Worm (Caenorhabditis elegans) whole organism, young adult: ENCODE measurements around the gene F44E7.7.

Source experiments
- C06A6.2 ChIP-seq: fragments of 200-800 bp; sonication (Bioruptor generic); conservative IDR thresholded peaks from 2 replicates; pipeline ENCODE4 v1.3.6; 2022; ENCODE audit warnings: missing genetic modification characterization, missing compliant biosample characterization
- D2030.7 ChIP-seq: fragments of 200-800 bp; sonication (Bioruptor generic); IDR thresholded peaks from 2 replicates; pipeline ENCODE4 v1.3.6; 2022; ENCODE audit warnings: missing genetic modification reagents, missing genetic modification characterization, missing compliant biosample characterization
- F23B12.7 ChIP-seq: sonication (generic microtip); optimal IDR thresholded peaks from 2 replicates; lab custom pipeline; 2017; ENCODE audit warnings: missing genetic modification characterization, mild to moderate bottlenecking, missing compliant biosample characterization, antibody characterized with exemption, moderate library complexity; ENCODE audit not compliant: insufficient read depth
- T26A5.8 ChIP-seq: sonication (generic microtip); optimal IDR thresholded peaks from 2 replicates; lab custom pipeline; 2016; ENCODE audit warnings: missing genetic modification characterization, missing compliant biosample characterization
- Y56A3A.18 ChIP-seq: fragments of 200-800 bp; sonication (Bioruptor generic); IDR thresholded peaks from 2 replicates; pipeline ENCODE4 v1.3.6; 2022; ENCODE audit warnings: missing genetic modification reagents, missing genetic modification characterization, missing compliant biosample characterization
- Y67H2A.10 ChIP-seq: fragments of 200-800 bp; sonication (Bioruptor generic); conservative IDR thresholded peaks from 2 replicates; pipeline ENCODE4 v1.3.6; 2022; ENCODE audit warnings: missing genetic modification reagents, missing genetic modification characterization, missing compliant biosample characterization
- Y95B8A.8 ChIP-seq: fragments of 200-800 bp; sonication (Bioruptor generic); IDR thresholded peaks from 2 replicates; pipeline ENCODE4 v1.3.6; 2022; ENCODE audit warnings: missing genetic modification reagents, missing genetic modification characterization, missing compliant biosample characterization
- ZK185.1 ChIP-seq: sonication (generic microtip); optimal IDR thresholded peaks from 2 replicates; lab custom pipeline; 2016; ENCODE audit warnings: mild to moderate bottlenecking, missing genetic modification characterization, missing compliant biosample characterization; ENCODE audit not compliant: poor library complexity, severe bottlenecking
- atf-7 ChIP-seq: sonication (generic microtip); optimal IDR thresholded peaks from 2 replicates; lab custom pipeline; 2017; ENCODE audit warnings: mild to moderate bottlenecking, missing genetic modification characterization, missing compliant biosample characterization
- attf-3 ChIP-seq: fragments of 200-800 bp; sonication (Bioruptor generic); conservative IDR thresholded peaks from 2 replicates; pipeline ENCODE4 v1.3.6; 2022; ENCODE audit warnings: missing genetic modification reagents, missing genetic modification characterization, missing compliant biosample characterization
- bed-1 ChIP-seq: fragments of 200-800 bp; sonication (Bioruptor generic); IDR thresholded peaks from 2 replicates; pipeline ENCODE4 v1.3.6; 2022; ENCODE audit warnings: missing genetic modification reagents, missing genetic modification characterization, missing compliant biosample characterization
- ccch-3 ChIP-seq: fragments of 200-800 bp; sonication (Bioruptor generic); optimal IDR thresholded peaks from 2 replicates; lab custom pipeline; 2018; ENCODE audit warnings: mild to moderate bottlenecking, missing genetic modification characterization, missing compliant biosample characterization
- ceh-27 ChIP-seq: fragments of 200-800 bp; sonication (Bioruptor generic); optimal IDR thresholded peaks from 2 replicates; lab custom pipeline; 2018; ENCODE audit warnings: mild to moderate bottlenecking, missing genetic modification characterization, moderate library complexity, missing compliant biosample characterization
- chd-7 ChIP-seq: sonication (generic microtip); optimal IDR thresholded peaks from 2 replicates; lab custom pipeline; 2016; ENCODE audit warnings: mild to moderate bottlenecking, missing genetic modification characterization, moderate library complexity, missing compliant biosample characterization
- dox-1 ChIP-seq: fragments of 200-800 bp; sonication (Bioruptor generic); IDR thresholded peaks from 2 replicates; pipeline ENCODE4 v1.3.6; 2022; ENCODE audit warnings: missing genetic modification reagents, missing genetic modification characterization, missing compliant biosample characterization
- egl-18 ChIP-seq: fragments of 200-800 bp; sonication (Bioruptor generic); IDR thresholded peaks from 2 replicates; pipeline ENCODE4 v1.3.6; 2022; ENCODE audit warnings: missing genetic modification reagents, missing genetic modification characterization, missing compliant biosample characterization
- egl-44 ChIP-seq: fragments of 200-800 bp; sonication (Bioruptor generic); IDR thresholded peaks from 2 replicates; pipeline ENCODE4 v1.3.6; 2022; ENCODE audit warnings: missing genetic modification reagents, missing genetic modification characterization, missing compliant biosample characterization
- ets-4 ChIP-seq: fragments of 200-800 bp; sonication (Bioruptor generic); optimal IDR thresholded peaks from 2 replicates; lab custom pipeline; 2018; ENCODE audit warnings: mild to moderate bottlenecking, missing genetic modification characterization, missing compliant biosample characterization
- gei-17 ChIP-seq: fragments of 200-800 bp; sonication (Bioruptor generic); optimal IDR thresholded peaks from 2 replicates; lab custom pipeline; 2018; ENCODE audit warnings: mild to moderate bottlenecking, missing genetic modification characterization, missing compliant biosample characterization
- hmg-1.2 ChIP-seq: fragments of 200-800 bp; sonication (Bioruptor generic); IDR thresholded peaks from 2 replicates; pipeline ENCODE4 v1.3.6; 2022; ENCODE audit warnings: missing genetic modification reagents, missing genetic modification characterization, missing compliant biosample characterization
- hrde-1 ChIP-seq: sonication (generic microtip); optimal IDR thresholded peaks from 2 replicates; lab custom pipeline; 2016; ENCODE audit warnings: missing genetic modification characterization, mild to moderate bottlenecking, missing compliant biosample characterization, moderate library complexity, missing genotype, missing genetic modification reagents, borderline replicate concordance
- let-526 ChIP-seq: fragments of 200-800 bp; sonication (Bioruptor generic); IDR thresholded peaks from 2 replicates; pipeline ENCODE4 v1.3.6; 2022; ENCODE audit warnings: missing genetic modification reagents, missing genetic modification characterization, missing compliant biosample characterization
- let-607 ChIP-seq, 2 experiments: fragments of 200-800 bp in 1 of 2; sonication (Bioruptor generic) in 1 of 2; sonication (generic microtip) in 1 of 2; optimal IDR thresholded peaks; 2 replicates each; lab custom pipeline; 2016 to 2018; ENCODE audit warnings: mild to moderate bottlenecking in 2 of 2, missing compliant biosample characterization in 2 of 2, missing genetic modification characterization in 2 of 2, moderate library complexity in 2 of 2, missing genotype in 1 of 2
- lin-26 ChIP-seq: fragments of 200-800 bp; sonication (Bioruptor generic); IDR thresholded peaks from 2 replicates; pipeline ENCODE4 v1.3.6; 2022; ENCODE audit warnings: missing genetic modification reagents, missing genetic modification characterization, missing compliant biosample characterization
- lin-35 ChIP-seq, 3 experiments: fragments of 150-350 bp in 2 of 3; sonication (generic microtip) in 1 of 3; optimal IDR thresholded peaks; 2 replicates each; lab custom pipeline; 2014 to 2018; ENCODE audit warnings: missing biosample characterization in 3 of 3, missing genetic modification characterization in 3 of 3, missing genetic modification reagents in 3 of 3
- lin-40 ChIP-seq: sonication (generic microtip); optimal IDR thresholded peaks from 2 replicates; lab custom pipeline; 2016; ENCODE audit warnings: missing genetic modification characterization, mild to moderate bottlenecking, missing compliant biosample characterization, missing genotype, missing genetic modification reagents
- lsy-27 ChIP-seq: sonication (generic microtip); optimal IDR thresholded peaks from 2 replicates; lab custom pipeline; 2017; ENCODE audit warnings: missing genetic modification characterization, mild to moderate bottlenecking, missing compliant biosample characterization, antibody characterized with exemption, missing genotype, borderline replicate concordance; ENCODE audit not compliant: insufficient read depth
- nhr-80 ChIP-seq: sonication (generic microtip); optimal IDR thresholded peaks from 2 replicates; lab custom pipeline; 2016; ENCODE audit warnings: missing genetic modification characterization, missing compliant biosample characterization
- pbrm-1 ChIP-seq: fragments of 200-800 bp; sonication (Bioruptor generic); IDR thresholded peaks from 2 replicates; pipeline ENCODE4 v1.3.6; 2022; ENCODE audit warnings: missing genetic modification reagents, missing genetic modification characterization, missing compliant biosample characterization
- somi-1 ChIP-seq: fragments of 200-800 bp; sonication (Bioruptor generic); optimal IDR thresholded peaks from 2 replicates; lab custom pipeline; 2018; ENCODE audit warnings: mild to moderate bottlenecking, missing genetic modification characterization, missing compliant biosample characterization
- tlf-1 ChIP-seq: fragments of 200-800 bp; sonication (Bioruptor generic); optimal IDR thresholded peaks from 2 replicates; lab custom pipeline; 2018; ENCODE audit warnings: mild to moderate bottlenecking, missing genetic modification characterization, missing compliant biosample characterization
- unc-130 ChIP-seq: sonication (generic microtip); optimal IDR thresholded peaks from 2 replicates; lab custom pipeline; 2016; ENCODE audit warnings: missing genetic modification reagents, missing genetic modification characterization, missing compliant biosample characterization
- unc-62 ChIP-seq: fragments of 150-350 bp; optimal IDR thresholded peaks from 2 replicates; lab custom pipeline; 2014; ENCODE audit warnings: missing biosample characterization, missing genetic modification reagents, missing genetic modification characterization
- ztf-26 ChIP-seq: sonication (generic microtip); optimal IDR thresholded peaks from 2 replicates; lab custom pipeline; 2017; ENCODE audit warnings: missing genetic modification characterization, missing compliant biosample characterization

Gene F44E7.7

DNA sequence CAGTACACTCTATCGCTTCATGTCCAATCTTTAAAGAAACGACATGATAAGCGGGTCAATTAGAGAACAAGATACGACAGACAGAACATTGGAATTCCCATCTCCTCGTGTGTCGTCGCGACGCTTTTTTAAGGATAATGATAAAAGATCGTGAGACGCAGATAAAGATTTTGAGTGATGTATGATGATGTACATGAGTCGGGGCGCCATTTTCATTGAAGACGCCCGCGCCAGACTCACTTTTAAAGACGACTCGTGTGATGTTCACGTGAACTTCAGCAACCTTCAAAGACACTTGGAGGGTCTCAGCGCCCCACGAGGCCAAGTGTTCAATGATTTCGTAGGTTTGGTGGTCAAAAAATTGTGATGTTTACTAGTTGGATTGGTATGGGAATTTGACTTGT, 17.0 kb downstream of the F44E7.7 start (continued):
- no peak for TF ChIP-seq ZK185.1 (tag; lab: Kevin White, UChicago)
- no peak for TF ChIP-seq lin-26 (GFP tag; lab: Robert Waterston, UW)

- no peak for TF ChIP-seq egl-44 (GFP tag; lab: Robert Waterston, UW)
- no peak for TF ChIP-seq hrde-1 (tag; lab: Kevin White, UChicago)
- TF ChIP-seq unc-62 (GFP tag; lab: Kevin White, UChicago): no peak
- no peak for TF ChIP-seq attf-3 (GFP tag; lab: Robert Waterston, UW)
- TF ChIP-seq egl-18 (GFP tag; lab: Robert Waterston, UW): no peak
- TF ChIP-seq gei-17 (GFP tag; lab: Kevin White, UChicago): no peak
- no peak for TF ChIP-seq D2030.7 (GFP tag; lab: Robert Waterston, UW)
- no peak for TF ChIP-seq ZK185.1 (tag; lab: Kevin White, UChicago)
These were observed 20.2 kb downstream of the F44E7.7 start, which contains the start of gene pgph-2 for ce11 chrV:5765081-5765480. Gene pgph-2, plus strand, starts transcription at chrV:5765127.

DNA sequence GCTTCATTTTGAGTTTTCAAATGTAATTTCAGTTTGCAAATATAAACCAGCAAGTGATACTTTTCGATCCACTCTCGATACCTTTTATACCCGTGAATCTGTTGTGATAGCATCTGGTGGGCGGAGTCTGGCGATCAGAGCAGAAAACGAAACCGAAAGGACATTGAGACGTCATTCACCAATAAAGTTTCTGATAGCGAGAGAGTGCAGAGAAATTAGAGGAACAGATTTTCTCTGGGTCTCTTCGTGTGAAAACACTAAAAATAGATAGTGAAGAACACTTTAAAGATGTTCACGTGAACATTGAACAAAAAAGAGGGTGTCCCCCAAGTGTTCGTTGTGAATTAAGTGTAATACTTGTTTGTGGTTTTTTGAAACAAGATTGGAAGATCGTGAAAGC, 21.5 kb downstream of the F44E7.7 start, which contains the start of gene pgph-3:
TSS of gene pgph-3 (minus strand) at position 60 of the 400 bp plus-strand sequence.
- TF ChIP-seq atf-7 (tag; lab: Kevin White, UChicago) (peak; percentile 55), lin-40 (tag; lab: Kevin White, UChicago) (peak; percentile 81), nhr-80 (peak; percentile 78), ztf-26 (tag; lab: Kevin White, UChicago) (peak; percentile 57), C06A6.2 (GFP tag; lab: Robert Waterston, UW) (peak; percentile 37; the same call in 1 of the 2 replicates), unc-130 (GFP tag; lab: Kevin White, UChicago) (no peak), let-607 (tag; optimal IDR thresholded peaks at IDR 0.05; lab: Kevin White, UChicago) (no peak), ets-4 (GFP tag; lab: Kevin White, UChicago) (peak; percentile 28), hmg-1.2 (GFP tag; lab: Robert Waterston, UW) (peak; percentile 68; the same call in 1 of the 2 replicates), ZK185.1 (tag; lab: Kevin White, UChicago) (peak; percentile 8), lin-35 (GFP tag; optimal IDR thresholded peaks at IDR 0.05; lab: Kevin White, UChicago) (peak in 1 of 3 experiments; percentile 13), Y56A3A.18 (0 out of 2 replicates have a peak, but pooled peaks have one; percentile 39), tlf-1 (GFP tag; lab: Kevin White, UChicago) (no peak), somi-1 (peak; percentile 40), ceh-27 (GFP tag; lab: Kevin White, UChicago) (peak; percentile 38)
- TF ChIP-seq, all 124 proteins: peak for 12

DNA sequence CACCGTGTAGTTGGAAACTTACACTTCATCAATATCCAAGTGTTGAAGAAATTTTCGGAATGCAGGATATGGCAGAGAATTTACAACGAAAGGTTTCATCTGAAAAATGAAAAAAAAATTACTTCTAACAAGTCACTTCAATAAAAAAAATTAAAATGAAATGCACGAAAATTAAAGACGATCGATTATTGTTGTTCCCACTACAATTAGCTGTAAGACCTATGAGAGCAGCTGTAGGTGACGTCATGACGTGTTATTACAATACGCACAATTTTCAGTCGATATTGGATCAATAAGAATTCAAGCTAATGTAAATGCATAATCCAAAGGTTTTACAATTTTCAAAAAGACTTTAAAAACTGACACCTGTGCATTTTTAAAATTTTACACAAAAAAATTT, 25.1 kb downstream of the F44E7.7 start, which contains the start of gene C53A3.1:
TSS of gene C53A3.1 (minus strand) at position 101 of the 400 bp plus-strand sequence.
- no peak for TF ChIP-seq F23B12.7 (tag; lab: Kevin White, UChicago)
- TF ChIP-seq ccch-3: no peak
- no peak for TF ChIP-seq Y67H2A.10 (GFP tag; lab: Robert Waterston, UW)
- TF ChIP-seq ztf-26 (tag; lab: Kevin White, UChicago): no peak
- TF ChIP-seq bed-1 (GFP tag; lab: Robert Waterston, UW): no peak
- no peak for TF ChIP-seq lin-26 (GFP tag; lab: Robert Waterston, UW)
- no peak for TF ChIP-seq dox-1 (GFP tag; lab: Robert Waterston, UW)
- no peak for TF ChIP-seq Y56A3A.18
- no peak for TF ChIP-seq lin-40 (tag; lab: Kevin White, UChicago)
- TF ChIP-seq T26A5.8: no peak
- TF ChIP-seq pbrm-1 (GFP tag; lab: Robert Waterston, UW): no peak
- no peak for TF ChIP-seq let-526 (GFP tag; lab: Robert Waterston, UW)
- no peak for TF ChIP-seq lsy-27 (tag; lab: Kevin White, UChicago)
- no peak for TF ChIP-seq chd-7 (tag; lab: Kevin White, UChicago)
- TF ChIP-seq Y95B8A.8 (GFP tag; lab: Robert Waterston, UW): no peak
- TF ChIP-seq, all 124 proteins: peak for 0
